Worm (Caenorhabditis elegans) whole organism, midembryonic: ENCODE results near the gene ceh-18.

Source experiments
- T22C8.4 ChIP-seq: fragments of 200-800 bp; sonication (Bioruptor generic); IDR thresholded peaks from 2 replicates; pipeline ENCODE4 v1.3.6; 2022; ENCODE audit warnings: missing genetic modification characterization, missing compliant biosample characterization
- cog-1 ChIP-seq: sonication (generic microtip); optimal IDR thresholded peaks from 2 replicates; lab custom pipeline; 2016; ENCODE audit warnings: missing genetic modification characterization, missing compliant biosample characterization
- flt-1 ChIP-seq: fragments of 200-800 bp; sonication (Bioruptor generic); IDR thresholded peaks from 2 replicates; pipeline ENCODE4 v1.3.6; 2022; ENCODE audit warnings: missing genetic modification characterization, missing compliant biosample characterization
- klf-2 ChIP-seq: fragments of 200-800 bp; sonication (Bioruptor generic); conservative IDR thresholded peaks from 2 replicates; pipeline ENCODE4 v1.3.6; 2022; ENCODE audit warnings: missing genetic modification reagents, missing genetic modification characterization, missing compliant biosample characterization
- med-1 ChIP-seq: sonication (generic microtip); optimal IDR thresholded peaks from 2 replicates; lab custom pipeline; 2017; ENCODE audit warnings: missing genetic modification characterization, mild to moderate bottlenecking, missing compliant biosample characterization, antibody characterized with exemption, missing genetic modification reagents; ENCODE audit not compliant: insufficient read depth
- ref-1 ChIP-seq: fragments of 200-800 bp; sonication (Bioruptor generic); conservative IDR thresholded peaks from 2 replicates; pipeline ENCODE4 v1.3.6; 2022; ENCODE audit warnings: missing genetic modification reagents, missing genetic modification characterization, missing compliant biosample characterization
- tab-1 ChIP-seq: fragments of 200-800 bp; sonication (Bioruptor generic); IDR thresholded peaks from 2 replicates; pipeline ENCODE4 v1.3.6; 2022; ENCODE audit warnings: missing genetic modification characterization, missing compliant biosample characterization
- ztf-23 ChIP-seq: fragments of 200-800 bp; sonication (Bioruptor generic); IDR thresholded peaks from 2 replicates; pipeline ENCODE4 v1.3.6; 2022; ENCODE audit warnings: missing genetic modification reagents, missing genetic modification characterization, missing compliant biosample characterization
- ztf-29 ChIP-seq: fragments of 200-800 bp; sonication (Bioruptor generic); IDR thresholded peaks from 2 replicates; pipeline ENCODE4 v1.3.6; 2022; ENCODE audit warnings: missing genetic modification reagents, missing genetic modification characterization, missing compliant biosample characterization

ceh-18 gene

ce11 chrX:3857697-3858096 lies at the start of gene ceh-18:
Gene ceh-18, minus strand, starts transcription at chrX:3857797.
- TF ChIP-seq ztf-23 (GFP tag; lab: Robert Waterston, UW) = no peak
- TF ChIP-seq cog-1 (tag; lab: Kevin White, UChicago) = no peak
- TF ChIP-seq tab-1 (GFP tag; lab: Robert Waterston, UW) = no peak

ce11 chrX:3904568-3904967 lies 47.0 kb upstream of the ceh-18 start, which contains the start of gene sup-12:
Gene sup-12, plus strand, starts transcription at chrX:3904584.
- no peak for TF ChIP-seq ztf-29
- TF ChIP-seq T22C8.4 (GFP tag; lab: Robert Waterston, UW) = no peak
- no peak for TF ChIP-seq flt-1 (GFP tag; lab: Robert Waterston, UW)
- no peak for TF ChIP-seq tab-1 (GFP tag; lab: Robert Waterston, UW)
- no peak for TF ChIP-seq ztf-23 (GFP tag; lab: Robert Waterston, UW)
- TF ChIP-seq cog-1 (tag; lab: Kevin White, UChicago) = no peak
- TF ChIP-seq klf-2 (GFP tag; lab: Robert Waterston, UW) = no peak
- no peak for TF ChIP-seq ref-1 (GFP tag; lab: Robert Waterston, UW)
- TF ChIP-seq med-1 (GFP tag; lab: Kevin White, UChicago) = no peak

- no peak for TF ChIP-seq klf-2 (GFP tag; lab: Robert Waterston, UW)
- TF ChIP-seq cog-1 (tag; lab: Kevin White, UChicago) = no peak
- no peak for TF ChIP-seq T22C8.4 (GFP tag; lab: Robert Waterston, UW)
Measured at ce11 chrX:3901389-3901788, 43.8 kb upstream of the ceh-18 start.

- TF ChIP-seq klf-2 (GFP tag; lab: Robert Waterston, UW) (no peak), ztf-29 (no peak), cog-1 (tag; lab: Kevin White, UChicago) (no peak), ref-1 (GFP tag; lab: Robert Waterston, UW) (no peak), flt-1 (GFP tag; lab: Robert Waterston, UW) (no peak), ztf-23 (GFP tag; lab: Robert Waterston, UW) (no peak), tab-1 (GFP tag; lab: Robert Waterston, UW) (no peak), med-1 (GFP tag; lab: Kevin White, UChicago) (no peak), T22C8.4 (GFP tag; lab: Robert Waterston, UW) (no peak)
Measured at ce11 chrX:3900715-3901114, 43.1 kb upstream of the ceh-18 start.

ce11 chrX:3898255-3899177 lies 40.9 kb upstream of the ceh-18 start:
- TF ChIP-seq klf-2 (GFP tag; lab: Robert Waterston, UW) (no peak), ztf-23 (GFP tag; lab: Robert Waterston, UW) (no peak), tab-1 (GFP tag; lab: Robert Waterston, UW) (no peak), ztf-29 (no peak), cog-1 (tag; lab: Kevin White, UChicago) (no peak), ref-1 (GFP tag; lab: Robert Waterston, UW) (no peak), T22C8.4 (GFP tag; lab: Robert Waterston, UW) (no peak), med-1 (GFP tag; lab: Kevin White, UChicago) (no peak), flt-1 (GFP tag; lab: Robert Waterston, UW) (no peak)

ce11 chrX:3895577-3895976 lies 38.0 kb upstream of the ceh-18 start, which contains the start of gene F47F2.3:
Gene F47F2.3, minus strand, starts transcription at chrX:3895677.
- no peak for TF ChIP-seq ztf-29
- no peak for TF ChIP-seq klf-2 (GFP tag; lab: Robert Waterston, UW)
- TF ChIP-seq flt-1 (GFP tag; lab: Robert Waterston, UW) = no peak
- TF ChIP-seq ztf-23 (GFP tag; lab: Robert Waterston, UW) = no peak
- TF ChIP-seq cog-1 (tag; lab: Kevin White, UChicago) = no peak
- TF ChIP-seq med-1 (GFP tag; lab: Kevin White, UChicago) = no peak
- TF ChIP-seq tab-1 (GFP tag; lab: Robert Waterston, UW) = no peak
- no peak for TF ChIP-seq ref-1 (GFP tag; lab: Robert Waterston, UW)
- TF ChIP-seq T22C8.4 (GFP tag; lab: Robert Waterston, UW) = no peak

ce11 chrX:3887595-3887994 lies 30.0 kb upstream of the ceh-18 start:
- TF ChIP-seq cog-1 (tag; lab: Kevin White, UChicago) (no peak), tab-1 (GFP tag; lab: Robert Waterston, UW) (no peak), klf-2 (GFP tag; lab: Robert Waterston, UW) (no peak), ref-1 (GFP tag; lab: Robert Waterston, UW) (no peak), flt-1 (GFP tag; lab: Robert Waterston, UW) (no peak)

- no peak for TF ChIP-seq klf-2 (GFP tag; lab: Robert Waterston, UW)
- TF ChIP-seq cog-1 (tag; lab: Kevin White, UChicago) = no peak
- no peak for TF ChIP-seq ztf-29
- TF ChIP-seq flt-1 (GFP tag; lab: Robert Waterston, UW) = no peak
- TF ChIP-seq T22C8.4 (GFP tag; lab: Robert Waterston, UW) = no peak
- TF ChIP-seq tab-1 (GFP tag; lab: Robert Waterston, UW) = no peak
Measured at ce11 chrX:3878233-3878632, 20.6 kb upstream of the ceh-18 start, which contains the start of gene F47F2.1. Gene F47F2.1, plus strand, starts transcription at chrX:3878533.

ce11 chrX:3875714-3876113 lies 18.1 kb upstream of the ceh-18 start:
- TF ChIP-seq flt-1 (GFP tag; lab: Robert Waterston, UW) (no peak), med-1 (GFP tag; lab: Kevin White, UChicago) (no peak), tab-1 (GFP tag; lab: Robert Waterston, UW) (no peak), cog-1 (tag; lab: Kevin White, UChicago) (no peak), ref-1 (GFP tag; lab: Robert Waterston, UW) (no peak), ztf-29 (no peak), klf-2 (GFP tag; lab: Robert Waterston, UW) (no peak), ztf-23 (GFP tag; lab: Robert Waterston, UW) (no peak), T22C8.4 (GFP tag; lab: Robert Waterston, UW) (no peak)
